Fruit fly (Drosophila melanogaster): Measurements from ENCODE around the gene RYa-R.

Gene RYa-R

DNA sequence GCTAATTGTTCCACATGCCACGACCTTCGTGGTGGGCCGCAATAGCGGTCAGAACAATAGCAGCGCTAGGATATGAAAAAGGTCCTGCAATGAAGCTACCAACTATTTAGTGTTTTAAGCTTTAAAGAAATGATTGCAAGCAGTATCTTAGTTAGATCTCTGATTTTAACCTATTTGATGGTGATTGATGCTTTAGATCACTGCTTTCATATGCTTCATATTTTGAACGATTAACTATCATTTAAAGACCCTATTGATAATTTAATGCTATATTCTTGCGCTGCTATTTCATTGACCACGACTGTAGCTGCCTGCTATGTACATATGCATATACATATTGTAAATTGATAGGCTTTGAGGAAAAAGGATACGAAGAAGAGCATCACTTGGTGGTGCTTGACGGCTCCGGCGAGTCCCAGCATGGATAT lies 33.0 kb upstream of the RYa-R start (continued):
- TF ChIP-seq Nf-YA (GFP tag; IDR thresholded peaks at IDR 0.05), result no peak
- peak; percentile 19 for TF ChIP-seq Myb (GFP tag; optimal IDR thresholded peaks at IDR 0.05)
- TF ChIP-seq Oaz (GFP tag; IDR thresholded peaks at IDR 0.05), result no peak
- no peak for TF ChIP-seq CG11398 (GFP tag; optimal IDR thresholded peaks at IDR 0.05)
- no peak for TF ChIP-seq zen2 (GFP tag; IDR thresholded peaks at IDR 0.05; ENCODE audit: partially characterized antibody)
- no peak for TF ChIP-seq Optix (GFP tag; IDR thresholded peaks at IDR 0.05)
- peak; percentile 53 for TF ChIP-seq Neu2 (GFP tag; optimal IDR thresholded peaks at IDR 0.05; ENCODE audit: borderline replicate concordance)
- peak; percentile 31 for TF ChIP-seq CG8388 (GFP tag; optimal IDR thresholded peaks at IDR 0.05)
- TF ChIP-seq sc (optimal IDR thresholded peaks at IDR 0.05), result no peak
- TF ChIP-seq sc (GFP tag; optimal IDR thresholded peaks at IDR 0.05), result no peak
- TF ChIP-seq CG14441 (GFP tag; IDR thresholded peaks at IDR 0.05), result peak; percentile 38
- peak; percentile 61 for TF ChIP-seq CG9876 (GFP tag; optimal IDR thresholded peaks at IDR 0.05)
- TF ChIP-seq NfI (GFP tag; optimal IDR thresholded peaks at IDR 0.05), result peak; percentile 13
- peak; percentile 71 for TF ChIP-seq CG6254 (GFP tag; optimal IDR thresholded peaks at IDR 0.05)
- no peak for TF ChIP-seq Atf3 (GFP tag; optimal IDR thresholded peaks at IDR 0.05)
- TF ChIP-seq CG7839 (tag; optimal IDR thresholded peaks at IDR 0.05), result peak; percentile 81
- no peak for TF ChIP-seq Lim3 (GFP tag; IDR thresholded peaks at IDR 0.05)
- peak; percentile 76 for TF ChIP-seq bcd (GFP tag; optimal IDR thresholded peaks at IDR 0.05)
- TF ChIP-seq Dip2 (GFP tag; IDR thresholded peaks at IDR 0.05), result no peak
- peak; percentile 83 for TF ChIP-seq CG11695 (GFP tag; IDR thresholded peaks at IDR 0.05)
- peak; percentile 59; the same call in 1 of the 3 replicates for TF ChIP-seq zfh1 (GFP tag; IDR thresholded peaks at IDR 0.05)
- TF ChIP-seq run (tag; optimal IDR thresholded peaks at IDR 0.05), result peak; percentile 29
- peak; percentile 31 for TF ChIP-seq Meics (GFP tag; optimal IDR thresholded peaks at IDR 0.05)
- peak; percentile 18 for TF ChIP-seq CG9932 (GFP tag; IDR thresholded peaks at IDR 0.05)
- peak; percentile 34 for TF ChIP-seq CG15269 (tag; optimal IDR thresholded peaks at IDR 0.05)
- TF ChIP-seq CG17568 (GFP tag; optimal IDR thresholded peaks at IDR 0.05), result no peak
- peak; percentile 85 for TF ChIP-seq tin (GFP tag; optimal IDR thresholded peaks at IDR 0.05)
- TF ChIP-seq oc (tag; optimal IDR thresholded peaks at IDR 0.05), result no peak
- peak; percentile 56 for TF ChIP-seq kah (GFP tag; optimal IDR thresholded peaks at IDR 0.05)
- TF ChIP-seq dan (GFP tag; IDR thresholded peaks at IDR 0.05), result no peak
- peak; percentile 65 for TF ChIP-seq CG11723 (GFP tag; optimal IDR thresholded peaks at IDR 0.05)
- peak; percentile 78 for TF ChIP-seq Asciz (GFP tag; optimal IDR thresholded peaks at IDR 0.05)
- TF ChIP-seq Fer3 (tag; optimal IDR thresholded peaks at IDR 0.05), result peak; percentile 83
- TF ChIP-seq CG12155 (GFP tag; optimal IDR thresholded peaks at IDR 0.05), result peak; percentile 15
- TF ChIP-seq CG10274 (GFP tag; optimal IDR thresholded peaks at IDR 0.05), result peak; percentile 5
- TF ChIP-seq CG4328 (GFP tag; optimal IDR thresholded peaks at IDR 0.05), result no peak
- TF ChIP-seq Blimp-1 (GFP tag; optimal IDR thresholded peaks at IDR 0.05), result peak; percentile 75
- TF ChIP-seq CG11504 (tag; optimal IDR thresholded peaks at IDR 0.05), result peak; percentile 86
- TF ChIP-seq CG4820 (GFP tag; optimal IDR thresholded peaks at IDR 0.05), result peak; percentile 79
- peak; percentile 51 for TF ChIP-seq Sox102F (GFP tag; optimal IDR thresholded peaks at IDR 0.05)
- TF ChIP-seq CG18476 (GFP tag; optimal IDR thresholded peaks at IDR 0.05), result peak; percentile 85
- peak; percentile 42 for TF ChIP-seq sqz (GFP tag; optimal IDR thresholded peaks at IDR 0.05)
- peak; percentile 47 for TF ChIP-seq CG17802 (tag; optimal IDR thresholded peaks at IDR 0.05)
- TF ChIP-seq stc (GFP tag; IDR thresholded peaks at IDR 0.05), result peak; percentile 38; the same call in 1 of the 2 replicates
- peak; percentile 52 for TF ChIP-seq CG8944 (GFP tag; optimal IDR thresholded peaks at IDR 0.05)
- peak; percentile 46 to 48 for TF ChIP-seq bsh (GFP tag; optimal IDR thresholded peaks at IDR 0.05)
- peak; percentile 55 for TF ChIP-seq ems (GFP tag; optimal IDR thresholded peaks at IDR 0.05)
- peak; percentile 45 for TF ChIP-seq Oli (tag; optimal IDR thresholded peaks at IDR 0.05)
- TF ChIP-seq bbx (GFP tag; IDR thresholded peaks at IDR 0.05; ENCODE audit: partially characterized antibody), result no peak
- TF ChIP-seq CG13123 (GFP tag; optimal IDR thresholded peaks at IDR 0.05), result no peak
- TF ChIP-seq CG6854 (GFP tag; optimal IDR thresholded peaks at IDR 0.05), result peak; percentile 53

Data from whole organism, embryonic.